Worm (Caenorhabditis elegans): ENCODE measurements around the gene T16H12.13.
A peak's percentile ranks its signal among the peaks of the same experiment; 100 is the strongest.

The T16H12.13 gene

ce11 chrIII:10112958-10113357 is 27.8 kb downstream of the T16H12.13 start, which contains the start of gene vps-29:
vps-29 (minus strand) TSS chrIII:10113058.
- TF ChIP-seq unc-86 (tag; optimal IDR thresholded peaks at IDR 0.05) (no peak), ceh-88 (GFP tag; IDR thresholded peaks at IDR 0.05) (no peak), zag-1 (tag; optimal IDR thresholded peaks at IDR 0.05) (no peak), fkh-8 (tag; optimal IDR thresholded peaks at IDR 0.05) (no peak), pqm-1 (tag; optimal IDR thresholded peaks at IDR 0.05) (no peak), C16A3.4 (tag; optimal IDR thresholded peaks at IDR 0.05) (no peak)

DNA sequence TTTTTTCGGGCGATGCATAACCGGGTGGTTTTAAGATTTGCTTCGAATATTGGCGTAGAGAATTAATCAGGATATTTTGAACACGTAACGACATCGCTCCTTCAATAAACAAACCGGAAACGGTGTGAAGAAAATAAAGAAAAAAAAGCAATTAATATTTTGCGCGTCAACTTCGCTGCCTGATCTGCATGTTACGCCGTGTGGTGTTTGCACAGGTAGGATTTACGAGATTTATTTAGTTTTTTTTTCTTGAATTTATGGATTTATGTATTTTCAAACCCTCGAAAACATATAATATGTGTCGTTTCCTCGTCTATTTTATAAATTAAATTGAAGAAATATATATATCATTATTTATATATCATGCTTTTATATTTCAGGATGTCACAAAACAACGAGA is 29.5 kb downstream of the T16H12.13 start, which contains the start of the genes ZK1128.1 and mett-10:
TSS of gene ZK1128.1 (minus strand) at position 99 of the 400 bp plus-strand sequence.
TSS of gene mett-10 (plus strand) at position 375 of the 400 bp plus-strand sequence.
- TF ChIP-seq unc-86 (tag; optimal IDR thresholded peaks at IDR 0.05) (peak; percentile 9), isw-1 (GFP tag; IDR thresholded peaks at IDR 0.05) (0 out of 2 replicates have a peak, but pooled peaks have one; percentile 6), nhr-11 (tag; optimal IDR thresholded peaks at IDR 0.05) (no peak), elt-2 (tag; optimal IDR thresholded peaks at IDR 0.05) (no peak), vab-15 (tag; optimal IDR thresholded peaks at IDR 0.05) (peak; percentile 19), unc-98 (GFP tag; IDR thresholded peaks at IDR 0.05) (no peak), nhr-85 (tag) (peak; percentile 25), nhr-47 (tag; optimal IDR thresholded peaks at IDR 0.05) (peak; percentile 31), dpl-1 (GFP tag; optimal IDR thresholded peaks at IDR 0.05) (peak; percentile 23 to 62 (median 41)), mab-9 (GFP tag; IDR thresholded peaks at IDR 0.05) (no peak), sup-37 (GFP tag; optimal IDR thresholded peaks at IDR 0.05) (no peak), C04F5.9 (tag; optimal IDR thresholded peaks at IDR 0.05) (no peak), nhr-12 (tag; optimal IDR thresholded peaks at IDR 0.05) (no peak), pag-3 (tag; optimal IDR thresholded peaks at IDR 0.05; ENCODE audit: borderline replicate concordance, insufficient read depth) (no peak), hpl-2 (GFP tag; optimal IDR thresholded peaks at IDR 0.05) (no peak), rnt-1 (tag; optimal IDR thresholded peaks at IDR 0.05) (peak; percentile 17), nhr-76 (tag; optimal IDR thresholded peaks at IDR 0.05) (no peak), unc-130 (tag; optimal IDR thresholded peaks at IDR 0.05) (peak; percentile 63), fkh-8 (tag; optimal IDR thresholded peaks at IDR 0.05) (no peak), lin-39 (tag; optimal IDR thresholded peaks at IDR 0.05) (no peak), efl-3 (GFP tag; optimal IDR thresholded peaks at IDR 0.05) (no peak), lin-13 (GFP tag; optimal IDR thresholded peaks at IDR 0.05) (no peak), ceh-8 (GFP tag; optimal IDR thresholded peaks at IDR 0.05) (no peak), xbp-1 (tag; optimal IDR thresholded peaks at IDR 0.05) (peak; percentile 12), swsn-7 (tag; optimal IDR thresholded peaks at IDR 0.05) (no peak), mep-1 (tag; optimal IDR thresholded peaks at IDR 0.05) (peak; percentile 23), efl-1 (optimal IDR thresholded peaks at IDR 0.05) (peak; percentile 39 to 48), efl-1 (GFP tag; optimal IDR thresholded peaks at IDR 0.05 in 1 of 2) (peak; percentile 62 to 94), aha-1 (tag; optimal IDR thresholded peaks at IDR 0.05) (no peak), lin-35 (GFP tag; optimal IDR thresholded peaks at IDR 0.05) (peak; percentile 36 to 50), lsy-2 (tag; optimal IDR thresholded peaks at IDR 0.05) (peak; percentile 46 to 67), aly-2 (tag; optimal IDR thresholded peaks at IDR 0.05) (no peak), elt-3 (tag; optimal IDR thresholded peaks at IDR 0.05) (no peak), lin-15B (tag; optimal IDR thresholded peaks at IDR 0.05) (peak; percentile 4), dsc-1 (tag; optimal IDR thresholded peaks at IDR 0.05) (no peak), unc-62 (GFP tag; optimal IDR thresholded peaks at IDR 0.05) (no peak), F16B12.6 (tag; optimal IDR thresholded peaks at IDR 0.05) (peak; percentile 86), snu-23 (GFP tag; optimal IDR thresholded peaks at IDR 0.05) (peak; percentile 46), ces-1 (GFP tag; optimal IDR thresholded peaks at IDR 0.05) (no peak), ceh-82 (tag; optimal IDR thresholded peaks at IDR 0.05) (peak in 1 of 3 experiments; percentile 17), nhr-77 (tag; optimal IDR thresholded peaks at IDR 0.05) (no peak), nhr-71 (tag; optimal IDR thresholded peaks at IDR 0.05) (peak; percentile 34), ceh-88 (GFP tag; IDR thresholded peaks at IDR 0.05) (no peak), ztf-11 (tag; optimal IDR thresholded peaks at IDR 0.05) (no peak), snpc-4 (tag; optimal IDR thresholded peaks at IDR 0.05) (no peak)
